Worm (Caenorhabditis elegans): ENCODE data around the gene try-3.

try-3 gene

DNA sequence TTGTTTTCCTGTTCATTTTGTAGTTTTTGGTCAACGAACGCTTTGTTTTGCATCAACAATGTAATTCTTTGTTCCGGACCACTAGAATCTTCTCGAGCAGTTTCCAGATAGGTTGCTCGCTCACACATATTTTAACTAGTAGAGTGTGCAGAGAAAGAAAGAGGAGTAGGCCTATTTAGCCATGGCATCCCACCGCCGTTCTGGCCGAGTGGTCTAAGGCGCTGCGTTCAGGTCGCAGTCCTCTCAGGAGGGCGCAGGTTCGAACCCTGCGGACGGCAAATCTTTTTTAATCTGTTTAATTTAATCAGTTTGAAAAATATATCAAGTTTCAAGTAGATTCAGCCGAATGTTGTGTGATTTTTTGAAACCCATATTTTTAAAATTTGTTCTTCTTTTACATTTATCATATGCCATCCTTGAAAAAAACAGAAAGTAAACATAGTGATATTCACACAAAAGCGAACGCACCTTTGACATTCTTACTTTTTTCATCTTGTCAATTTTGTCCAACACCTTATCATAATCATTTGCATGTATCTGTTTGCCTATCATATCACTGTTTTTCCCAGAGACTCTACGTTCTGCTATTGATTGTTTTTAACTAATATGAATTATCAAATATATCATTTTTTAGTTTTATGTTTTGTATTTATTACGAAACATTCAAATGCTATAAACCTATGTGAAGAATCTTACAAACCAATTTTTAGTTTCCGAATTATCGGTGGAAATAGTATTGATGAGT is at the start of gene try-3:
Gene try-3 (plus strand): TSS at position 532 of the 745 bp plus-strand sequence.
- peak; percentile 67 for TF ChIP-seq ztf-16 (tag; optimal IDR thresholded peaks at IDR 0.05)
- no peak for TF ChIP-seq npax-4 (tag; optimal IDR thresholded peaks at IDR 0.05)
- TF ChIP-seq syd-9 (tag; optimal IDR thresholded peaks at IDR 0.05) = peak; percentile 32
- TF ChIP-seq mec-3 (tag; optimal IDR thresholded peaks at IDR 0.05; ENCODE audit: borderline replicate concordance) = no peak
- TF ChIP-seq unc-55 (GFP tag; optimal IDR thresholded peaks at IDR 0.05) = no peak
- TF ChIP-seq C38D4.7 (GFP tag; optimal IDR thresholded peaks at IDR 0.05) = peak; percentile 34
- no peak for TF ChIP-seq dmd-4 (tag; optimal IDR thresholded peaks at IDR 0.05; ENCODE audit: borderline replicate concordance)
- no peak for TF ChIP-seq ceh-2 (tag; optimal IDR thresholded peaks at IDR 0.05)
- TF ChIP-seq ahr-1 (tag; optimal IDR thresholded peaks at IDR 0.05) = peak; percentile 16
- peak; percentile 47 for TF ChIP-seq pha-2 (tag; optimal IDR thresholded peaks at IDR 0.05)
- TF ChIP-seq ceh-9 (tag; optimal IDR thresholded peaks at IDR 0.05) = no peak
- TF ChIP-seq zip-5 (tag; optimal IDR thresholded peaks at IDR 0.05) = peak; percentile 22
- TF ChIP-seq ceh-45 (GFP tag; IDR thresholded peaks at IDR 0.05) = no peak
- TF ChIP-seq tbx-2 (tag; optimal IDR thresholded peaks at IDR 0.05) = peak; percentile 49
- TF ChIP-seq ceh-22 (tag; optimal IDR thresholded peaks at IDR 0.05) = no peak
- TF ChIP-seq elt-4 (tag; optimal IDR thresholded peaks at IDR 0.05) = no peak
- TF ChIP-seq ets-4 (tag; optimal IDR thresholded peaks at IDR 0.05) = no peak
- TF ChIP-seq hlh-13 (GFP tag; optimal IDR thresholded peaks at IDR 0.05) = peak; percentile 16
- TF ChIP-seq nhr-11 (tag; optimal IDR thresholded peaks at IDR 0.05) = no peak
- no peak for TF ChIP-seq fkh-10 (GFP tag; optimal IDR thresholded peaks at IDR 0.05)
- TF ChIP-seq T23F11.4 (GFP tag; optimal IDR thresholded peaks at IDR 0.05) = peak; percentile 60
- TF ChIP-seq dve-1 (tag; optimal IDR thresholded peaks at IDR 0.05) = peak; percentile 68
- TF ChIP-seq unc-86 (tag; optimal IDR thresholded peaks at IDR 0.05) = no peak
- peak; percentile 58 for TF ChIP-seq ceh-6 (GFP tag; optimal IDR thresholded peaks at IDR 0.05)
- TF ChIP-seq pax-1 (tag; optimal IDR thresholded peaks at IDR 0.05) = no peak
- peak; percentile 24 for TF ChIP-seq ceh-34 (tag; optimal IDR thresholded peaks at IDR 0.05)
- no peak for TF ChIP-seq lim-6 (tag; optimal IDR thresholded peaks at IDR 0.05)
- TF ChIP-seq K09A11.1 (tag; optimal IDR thresholded peaks at IDR 0.05; ENCODE audit: insufficient read depth) = peak; percentile 24
- TF ChIP-seq C08G9.2 (tag; optimal IDR thresholded peaks at IDR 0.05) = peak; percentile 17
- TF ChIP-seq ceh-18 (tag; optimal IDR thresholded peaks at IDR 0.05) = peak; percentile 17
- TF ChIP-seq ref-2 (tag; optimal IDR thresholded peaks at IDR 0.05) = peak; percentile 43
- peak; percentile 41 for TF ChIP-seq ceh-14 (tag; optimal IDR thresholded peaks at IDR 0.05)
- TF ChIP-seq nhr-232 (tag; optimal IDR thresholded peaks at IDR 0.05) = peak; percentile 53
- no peak for TF ChIP-seq unc-42 (tag; optimal IDR thresholded peaks at IDR 0.05)
- TF ChIP-seq pqm-1 (tag; optimal IDR thresholded peaks at IDR 0.05) = peak; percentile 26
- TF ChIP-seq unc-3 (GFP tag; conservative IDR thresholded peaks at IDR 0.05) = peak; percentile 43; the same call in 1 of the 2 replicates
- TF ChIP-seq unc-3 (tag; optimal IDR thresholded peaks at IDR 0.05) = peak; percentile 31
- TF ChIP-seq ceh-31 (tag; optimal IDR thresholded peaks at IDR 0.05) = peak; percentile 71
- TF ChIP-seq tbx-7 (tag; optimal IDR thresholded peaks at IDR 0.05) = no peak
- TF ChIP-seq sdc-2 (tag; optimal IDR thresholded peaks at IDR 0.05) = peak; percentile 14
- peak; percentile 55 for TF ChIP-seq sox-4 (tag; optimal IDR thresholded peaks at IDR 0.05)
- no peak for TF ChIP-seq madf-2 (tag; optimal IDR thresholded peaks at IDR 0.05)
- no peak for TF ChIP-seq Y22D7AL.16 (tag; optimal IDR thresholded peaks at IDR 0.05)
- peak; percentile 59 for TF ChIP-seq che-1 (tag; optimal IDR thresholded peaks at IDR 0.05)
- no peak for TF ChIP-seq F13H6.1 (tag; optimal IDR thresholded peaks at IDR 0.05)
- TF ChIP-seq fax-1 (tag; optimal IDR thresholded peaks at IDR 0.05) = peak; percentile 20
- no peak for TF ChIP-seq fkh-6 (tag; optimal IDR thresholded peaks at IDR 0.05)
- peak; percentile 36 for TF ChIP-seq eyg-1 (tag; optimal IDR thresholded peaks at IDR 0.05)
- TF ChIP-seq ceh-19 (GFP tag; optimal IDR thresholded peaks at IDR 0.05) = peak; percentile 52
- peak; percentile 7 for TF ChIP-seq ceh-30 (tag; optimal IDR thresholded peaks at IDR 0.05)
- no peak for TF ChIP-seq sox-2 (GFP tag; IDR thresholded peaks at IDR 0.05)
- peak; percentile 56 for TF ChIP-seq lin-11 (tag; optimal IDR thresholded peaks at IDR 0.05)

All from whole organism, late embryonic.